Fruit fly (Drosophila melanogaster) whole organism, embryonic: ENCODE measurements around the gene Fur2.

Source experiments
- Blimp-1 ChIP-seq: fragments of 200-800 bp; sonication (Bioruptor generic); optimal IDR thresholded peaks from 3 replicates; lab custom pipeline; 2018; ENCODE audit warnings: missing biosample characterization, missing genetic modification characterization, mild to moderate bottlenecking, moderate library complexity, missing genetic modification reagents
- BtbVII ChIP-seq: fragments of 200-800 bp; sonication (Bioruptor generic); optimal IDR thresholded peaks from 3 replicates; lab custom pipeline; 2017; ENCODE audit warnings: missing biosample characterization, mild to moderate bottlenecking, missing genetic modification characterization
- Bteb2 ChIP-seq: fragments of 200-800 bp; sonication (Bioruptor generic); optimal IDR thresholded peaks from 2 replicates; lab custom pipeline; 2016; ENCODE audit warnings: missing biosample characterization, missing genetic modification characterization
- CG10979 ChIP-seq: fragments of 200-800 bp; sonication (Bioruptor generic); optimal IDR thresholded peaks from 2 replicates; lab custom pipeline; 2018; ENCODE audit warnings: missing biosample characterization, mild to moderate bottlenecking, missing genetic modification characterization, moderate library complexity
- CG12155 ChIP-seq: fragments of 200-800 bp; sonication (Bioruptor generic); optimal IDR thresholded peaks from 3 replicates; lab custom pipeline; 2016; ENCODE audit warnings: missing biosample characterization, missing genetic modification characterization
- CG12236 ChIP-seq: fragments of 200-800 bp; sonication (Bioruptor generic); optimal IDR thresholded peaks from 2 replicates; lab custom pipeline; 2016; ENCODE audit warnings: missing biosample characterization, missing genetic modification characterization
- CG13123 ChIP-seq: fragments of 200-800 bp; sonication (Bioruptor generic); optimal IDR thresholded peaks from 2 replicates; lab custom pipeline; 2016; ENCODE audit warnings: missing biosample characterization, missing genetic modification characterization
- CG13424 ChIP-seq: fragments of 200-800 bp; sonication (Bioruptor generic); optimal IDR thresholded peaks from 2 replicates; lab custom pipeline; 2019; ENCODE audit warnings: missing biosample characterization, mild to moderate bottlenecking, missing genetic modification characterization, moderate library complexity
- CG13624 ChIP-seq: fragments of 200-800 bp; sonication (Bioruptor generic); optimal IDR thresholded peaks from 2 replicates; lab custom pipeline; 2016; ENCODE audit warnings: missing biosample characterization, missing genetic modification characterization
- CG14965 ChIP-seq: fragments of 200-800 bp; sonication (Bioruptor generic); optimal IDR thresholded peaks from 2 replicates; lab custom pipeline; 2016; ENCODE audit warnings: missing biosample characterization, missing genetic modification characterization, borderline replicate concordance
- CG15601 ChIP-seq: fragments of 200-800 bp; sonication (Bioruptor generic); optimal IDR thresholded peaks from 3 replicates; lab custom pipeline; 2019; ENCODE audit warnings: missing biosample characterization, mild to moderate bottlenecking, missing genetic modification characterization, moderate library complexity
- CG17829 ChIP-seq: fragments of 200-800 bp; optimal IDR thresholded peaks from 2 replicates; lab custom pipeline; 2019; ENCODE audit warnings: missing biosample characterization, mild to moderate bottlenecking, missing genetic modification characterization, moderate library complexity
- CG18262 ChIP-seq: fragments of 200-800 bp; optimal IDR thresholded peaks from 3 replicates; lab custom pipeline; 2019; ENCODE audit warnings: missing biosample characterization, mild to moderate bottlenecking, missing genetic modification characterization, moderate library complexity
- CG18619 ChIP-seq: fragments of 200-800 bp; sonication (Bioruptor generic); optimal IDR thresholded peaks from 3 replicates; lab custom pipeline; 2017; ENCODE audit warnings: missing biosample characterization, mild to moderate bottlenecking, missing genetic modification characterization
- CG3163 ChIP-seq: fragments of 200-800 bp; sonication (Bioruptor generic); optimal IDR thresholded peaks from 3 replicates; lab custom pipeline; 2016; ENCODE audit warnings: missing biosample characterization, missing genetic modification characterization
- CG3726 ChIP-seq: fragments of 200-800 bp; sonication (Bioruptor generic); IDR thresholded peaks from 3 replicates; pipeline ENCODE4, ENCODE4 v1.3.6; 2022; ENCODE audit warnings: missing biosample characterization, missing genetic modification characterization
- CG4282 ChIP-seq: fragments of 200-800 bp; sonication (Bioruptor generic); optimal IDR thresholded peaks from 2 replicates; lab custom pipeline; 2016; ENCODE audit warnings: missing biosample characterization, missing genetic modification characterization
- CG4404 ChIP-seq: fragments of 200-800 bp; sonication (Bioruptor generic); IDR thresholded peaks from 2 replicates; pipeline ENCODE4 v1.3.6; 2022; ENCODE audit warnings: missing biosample characterization, missing genetic modification characterization
- CG5953 ChIP-seq: fragments of 200-800 bp; sonication (Bioruptor generic); IDR thresholded peaks from 2 replicates; pipeline ENCODE4 v1.3.6; 2022; ENCODE audit warnings: missing biosample characterization, missing genetic modification characterization
- CG6175 ChIP-seq: fragments of 200-800 bp; sonication (Bioruptor generic); IDR thresholded peaks from 3 replicates; pipeline ENCODE4 v1.3.6; 2022; ENCODE audit warnings: missing biosample characterization, missing genetic modification characterization
- CG6689 ChIP-seq: fragments of 200-800 bp; sonication (Bioruptor generic); IDR thresholded peaks from 2 replicates; pipeline ENCODE4 v1.3.6; 2022; ENCODE audit warnings: missing biosample characterization, missing genetic modification characterization
- CG7556 ChIP-seq: fragments of 200-800 bp; sonication (Bioruptor generic); optimal IDR thresholded peaks from 2 replicates; lab custom pipeline; 2017; ENCODE audit warnings: missing biosample characterization, mild to moderate bottlenecking, missing genetic modification characterization
- CG8281 ChIP-seq: fragments of 200-800 bp; sonication (Bioruptor generic); optimal IDR thresholded peaks from 2 replicates; lab custom pipeline; 2018; ENCODE audit warnings: missing biosample characterization, mild to moderate bottlenecking, missing genetic modification characterization, moderate library complexity
- CG9609 ChIP-seq: fragments of 200-800 bp; sonication (Bioruptor generic); optimal IDR thresholded peaks from 3 replicates; lab custom pipeline; 2016; ENCODE audit warnings: missing biosample characterization, missing genetic modification characterization
- Dad ChIP-seq: fragments of 200-800 bp; sonication (Bioruptor generic); optimal IDR thresholded peaks from 3 replicates; lab custom pipeline; 2016; ENCODE audit warnings: missing biosample characterization, missing genetic modification characterization
- Deaf1 ChIP-seq: fragments of 200-800 bp; optimal IDR thresholded peaks from 3 replicates; lab custom pipeline; 2019; ENCODE audit warnings: missing biosample characterization, mild to moderate bottlenecking, missing genetic modification characterization, moderate library complexity
- Dp ChIP-seq: fragments of 200-800 bp; sonication (Bioruptor generic); optimal IDR thresholded peaks from 2 replicates; lab custom pipeline; 2018; ENCODE audit warnings: missing biosample characterization, mild to moderate bottlenecking, missing genetic modification characterization, moderate library complexity
- Gug ChIP-seq: fragments of 200-800 bp; sonication (Bioruptor generic); IDR thresholded peaks from 4 replicates; pipeline ENCODE4 v1.3.6; 2022; ENCODE audit warnings: missing biosample characterization, missing genetic modification characterization
- Nf-YA ChIP-seq: fragments of 200-800 bp; sonication (Bioruptor generic); IDR thresholded peaks from 2 replicates; pipeline ENCODE4 v1.3.6; 2022; ENCODE audit warnings: missing biosample characterization, missing genetic modification characterization
- Nf-YB ChIP-seq: fragments of 200-800 bp; sonication (Bioruptor generic); optimal IDR thresholded peaks from 3 replicates; lab custom pipeline; 2019; ENCODE audit warnings: missing biosample characterization, mild to moderate bottlenecking, missing genetic modification characterization, moderate library complexity
- Pdp1 ChIP-seq, 2 experiments: fragments of 200-800 bp; sonication (Bioruptor generic); optimal IDR thresholded peaks; 3 replicates each; lab custom pipeline; 2016; ENCODE audit warnings: missing biosample characterization in 2 of 2, missing genetic modification characterization in 2 of 2, mild to moderate bottlenecking in 1 of 2, moderate library complexity in 1 of 2
- Rfx ChIP-seq: fragments of 200-800 bp; sonication (Bioruptor generic); IDR thresholded peaks from 2 replicates; pipeline ENCODE4 v1.3.6; 2022; ENCODE audit warnings: missing biosample characterization, missing genetic modification characterization
- YL-1 ChIP-seq: fragments of 200-800 bp; sonication (Bioruptor generic); optimal IDR thresholded peaks from 3 replicates; lab custom pipeline; 2017; ENCODE audit warnings: missing biosample characterization, mild to moderate bottlenecking, missing genetic modification characterization
- ab ChIP-seq: fragments of 200-800 bp; sonication (Bioruptor generic); optimal IDR thresholded peaks from 2 replicates; lab custom pipeline; 2016; ENCODE audit warnings: missing biosample characterization, missing genetic modification characterization
- ara ChIP-seq: fragments of 200-800 bp; sonication (Bioruptor generic); IDR thresholded peaks from 2 replicates; pipeline ENCODE4 v1.3.6; 2022; ENCODE audit warnings: missing biosample characterization, missing genetic modification characterization
- ase ChIP-seq: fragments of 200-800 bp; sonication (Bioruptor generic); IDR thresholded peaks from 3 replicates; pipeline ENCODE4 v1.3.6; 2022; ENCODE audit warnings: missing biosample characterization, missing genetic modification characterization
- bowl ChIP-seq: fragments of 200-800 bp; sonication (Bioruptor generic); IDR thresholded peaks from 2 replicates; pipeline ENCODE4 v1.3.6; 2022; ENCODE audit warnings: missing biosample characterization, missing genetic modification characterization
- cato ChIP-seq: fragments of 200-800 bp; sonication (Bioruptor generic); optimal IDR thresholded peaks from 2 replicates; lab custom pipeline; 2016; ENCODE audit warnings: missing biosample characterization, missing genetic modification characterization, borderline replicate concordance
- disco-r ChIP-seq: fragments of 200-800 bp; sonication (Bioruptor generic); optimal IDR thresholded peaks from 2 replicates; lab custom pipeline; 2016; ENCODE audit warnings: missing biosample characterization, missing genetic modification characterization
- dmrt11E ChIP-seq: fragments of 200-800 bp; sonication (Bioruptor generic); optimal IDR thresholded peaks from 3 replicates; lab custom pipeline; 2018; ENCODE audit warnings: missing biosample characterization, mild to moderate bottlenecking, missing genetic modification characterization, moderate library complexity
- eyg ChIP-seq: fragments of 200-800 bp; sonication (Bioruptor generic); optimal IDR thresholded peaks from 3 replicates; lab custom pipeline; 2016; ENCODE audit warnings: missing biosample characterization, missing genetic modification characterization
- hth ChIP-seq: fragments of >200 bp; optimal IDR thresholded peaks from 2 replicates; lab custom pipeline; 2017; ENCODE audit warnings: inconsistent platforms
- jing ChIP-seq: fragments of 200-800 bp; sonication (Bioruptor generic); optimal IDR thresholded peaks from 2 replicates; lab custom pipeline; 2018; ENCODE audit warnings: missing biosample characterization, mild to moderate bottlenecking, missing genetic modification characterization
- pho ChIP-seq: fragments of 200-800 bp; sonication (Bioruptor generic); optimal IDR thresholded peaks from 2 replicates; lab custom pipeline; 2016; ENCODE audit warnings: missing biosample characterization, missing genetic modification characterization
- psq ChIP-seq: fragments of 200-800 bp; sonication (Bioruptor generic); optimal IDR thresholded peaks from 2 replicates; lab custom pipeline; 2017; ENCODE audit warnings: missing biosample characterization, missing genetic modification characterization
- scrt ChIP-seq: fragments of 200-800 bp; sonication (Bioruptor generic); optimal IDR thresholded peaks from 2 replicates; lab custom pipeline; 2018; ENCODE audit warnings: missing biosample characterization, mild to moderate bottlenecking, missing genetic modification characterization, moderate library complexity
- sr ChIP-seq: fragments of 200-800 bp; sonication (Bioruptor generic); IDR thresholded peaks from 3 replicates; pipeline ENCODE4 v1.3.6; 2022; ENCODE audit warnings: missing biosample characterization, missing genetic modification characterization
- ttk ChIP-seq: fragments of 200-800 bp; sonication (Bioruptor generic); IDR thresholded peaks from 2 replicates; pipeline ENCODE4 v2.1.2; 2022; ENCODE audit warnings: missing biosample characterization, missing genetic modification characterization
- z ChIP-seq: fragments of 200-800 bp; sonication (Bioruptor generic); IDR thresholded peaks from 3 replicates; pipeline ENCODE4 v1.3.6; 2022; ENCODE audit warnings: missing biosample characterization, missing genetic modification characterization
- zen2 ChIP-seq: fragments of 200-800 bp; sonication (Bioruptor generic); IDR thresholded peaks from 3 replicates; pipeline ENCODE4 v1.3.6; 2022; ENCODE audit warnings: missing biosample characterization, missing genetic modification characterization; ENCODE audit not compliant: partially characterized antibody

Gene Fur2

DNA sequence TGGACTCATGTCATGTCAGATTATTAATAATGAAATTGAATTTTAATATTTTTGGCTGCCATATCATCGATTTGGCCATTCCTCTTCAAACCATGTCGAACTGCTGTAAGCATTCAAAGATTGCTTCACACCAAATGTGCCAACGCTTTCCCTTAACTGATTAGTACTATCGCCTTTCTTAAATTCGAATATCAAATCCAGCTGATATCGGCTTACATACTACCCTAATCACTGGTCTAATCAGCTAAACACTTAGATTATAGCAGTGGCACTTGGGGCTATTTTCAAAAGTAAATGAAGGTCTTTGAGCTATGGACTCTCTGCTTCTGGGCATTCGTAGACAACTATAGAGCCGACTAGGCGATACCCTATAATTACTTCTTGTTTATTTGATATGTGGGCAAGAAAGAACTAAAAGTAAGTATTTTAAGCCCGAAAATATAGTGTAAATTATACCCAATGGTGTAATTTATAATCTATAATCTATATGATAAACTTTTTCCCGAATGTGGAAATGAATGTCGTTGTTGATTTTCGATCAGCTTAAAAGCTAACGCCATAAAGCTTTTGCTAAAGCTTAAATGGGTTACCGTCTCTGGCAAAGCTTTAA lies 31.0 kb downstream of the Fur2 start (continued):
- TF ChIP-seq CG13624 (GFP tag; lab: Kevin White, UChicago) (peak; percentile 72), ab (no peak), YL-1 (GFP tag; lab: Kevin White, UChicago) (no peak), psq (GFP tag; lab: Kevin White, UChicago) (no peak), CG15601 (tag; lab: Kevin White, UChicago) (no peak), Dad (GFP tag; lab: Kevin White, UChicago) (peak; percentile 43), ara (GFP tag; lab: Robert Waterston, UW) (peak; percentile 62), hth (lab: Kevin White, UChicago) (no peak), CG14965 (GFP tag; lab: Kevin White, UChicago) (no peak), scrt (GFP tag; lab: Kevin White, UChicago) (no peak), jing (peak; percentile 49), dmrt11E (tag; lab: Kevin White, UChicago) (no peak), CG5953 (GFP tag; lab: Robert Waterston, UW) (peak; percentile 81), CG18262 (tag; lab: Kevin White, UChicago) (no peak), CG12155 (GFP tag; lab: Kevin White, UChicago) (no peak), bowl (GFP tag; lab: Robert Waterston, UW) (peak; percentile 43; the same call in 1 of the 2 replicates), CG18619 (GFP tag; lab: Kevin White, UChicago) (peak; percentile 75), Nf-YA (peak; percentile 65), cato (GFP tag; lab: Kevin White, UChicago) (no peak), z (0 out of 3 replicates have a peak, but pooled peaks have one; percentile 16), CG6175 (GFP tag; lab: Robert Waterston, UW) (peak; percentile 13; the same call in 1 of the 3 replicates), eyg (GFP tag; lab: Kevin White, UChicago) (peak; percentile 1), Blimp-1 (GFP tag; lab: Kevin White, UChicago) (no peak), CG13123 (GFP tag; lab: Kevin White, UChicago) (no peak), Nf-YB (peak; percentile 50), Dp (GFP tag; lab: Kevin White, UChicago) (no peak), CG17829 (tag; lab: Kevin White, UChicago) (no peak), Deaf1 (peak; percentile 58), CG7556 (GFP tag; lab: Kevin White, UChicago) (peak; percentile 83), ttk (GFP tag; lab: Robert Waterston, UW) (peak; percentile 68), Gug (peak; percentile 46; the same call in 1 of the 4 replicates), CG10979 (tag; lab: Kevin White, UChicago) (peak; percentile 59), ase (peak; percentile 62; the same call in 1 of the 3 replicates), CG13424 (tag; lab: Kevin White, UChicago) (peak; percentile 73), CG12236 (GFP tag; lab: Kevin White, UChicago) (no peak), CG3726 (GFP tag; lab: Robert Waterston, UW) (0 out of 3 replicates have a peak, but pooled peaks have one; percentile 15), CG8281 (tag; lab: Kevin White, UChicago) (peak; percentile 34), Bteb2 (GFP tag; lab: Kevin White, UChicago) (peak; percentile 66), Rfx (GFP tag; lab: Robert Waterston, UW) (peak; percentile 85), CG3163 (GFP tag; lab: Kevin White, UChicago) (no peak), CG4282 (GFP tag; lab: Kevin White, UChicago) (no peak), BtbVII (GFP tag; lab: Kevin White, UChicago) (peak; percentile 74), disco-r (no peak), zen2 (GFP tag; lab: Robert Waterston, UW) (no peak), CG9609 (GFP tag; lab: Kevin White, UChicago) (peak; percentile 35), CG4404 (GFP tag; lab: Robert Waterston, UW) (0 out of 2 replicates have a peak, but pooled peaks have one; percentile 11), sr (GFP tag; lab: Robert Waterston, UW) (peak; percentile 38; the same call in 1 of the 3 replicates), CG6689 (peak; percentile 78), Pdp1 (GFP tag; optimal IDR thresholded peaks at IDR 0.05; lab: Kevin White, UChicago) (peak; percentile 60 to 71), pho (GFP tag; lab: Kevin White, UChicago) (peak; percentile 61)
